Worm (Caenorhabditis elegans) whole organism, L2 larva: Measurements from ENCODE around the gene clec-263.

Experiments used
- C34F6.9 ChIP-seq: fragments of 150-350 bp; optimal IDR thresholded peaks from 2 replicates; lab custom pipeline; 2014; ENCODE audit warnings: missing biosample characterization, missing genetic modification characterization
- F13H6.1 ChIP-seq: sonication (generic microtip); optimal IDR thresholded peaks from 2 replicates; lab custom pipeline; 2016; ENCODE audit warnings: missing genetic modification characterization, missing compliant biosample characterization
- R02D3.7 ChIP-seq: fragments of 150-350 bp; optimal IDR thresholded peaks from 2 replicates; lab custom pipeline; 2014; ENCODE audit warnings: missing biosample characterization, missing genetic modification characterization
- Y55F3AM.14 ChIP-seq: fragments of 200-800 bp; sonication (Bioruptor generic); optimal IDR thresholded peaks from 2 replicates; lab custom pipeline; 2018; ENCODE audit warnings: mild to moderate bottlenecking, missing genetic modification characterization, missing compliant biosample characterization
- alr-1 ChIP-seq: fragments of 150-350 bp; optimal IDR thresholded peaks from 2 replicates; lab custom pipeline; 2014; ENCODE audit warnings: missing biosample characterization, missing genetic modification characterization
- aly-2 ChIP-seq: fragments of 150-350 bp; optimal IDR thresholded peaks from 2 replicates; lab custom pipeline; 2014; ENCODE audit warnings: missing biosample characterization, missing genetic modification characterization
- ama-1 ChIP-seq: fragments of 150-350 bp; optimal IDR thresholded peaks from 2 replicates; lab custom pipeline; 2018; ENCODE audit warnings: inconsistent platforms
- blmp-1 ChIP-seq: sonication (generic microtip); optimal IDR thresholded peaks from 2 replicates; lab custom pipeline; 2017; ENCODE audit warnings: missing genetic modification characterization, mild to moderate bottlenecking, missing compliant biosample characterization, antibody characterized with exemption, moderate library complexity; ENCODE audit not compliant: insufficient read depth
- ceh-16 ChIP-seq: fragments of 150-350 bp; optimal IDR thresholded peaks from 2 replicates; lab custom pipeline; 2014; ENCODE audit warnings: missing biosample characterization, missing genetic modification characterization
- crh-2 ChIP-seq: sonication (generic microtip); optimal IDR thresholded peaks from 2 replicates; lab custom pipeline; 2017; ENCODE audit warnings: missing biosample characterization, missing genetic modification characterization
- dmd-4 ChIP-seq: sonication (generic microtip); optimal IDR thresholded peaks from 2 replicates; lab custom pipeline; 2017; ENCODE audit warnings: missing biosample characterization, missing genetic modification characterization
- egl-27 ChIP-seq: sonication (generic microtip); optimal IDR thresholded peaks from 3 replicates; lab custom pipeline; 2017; ENCODE audit warnings: missing biosample characterization, missing genetic modification reagents, missing genetic modification characterization
- elt-1 ChIP-seq: fragments of 150-350 bp; optimal IDR thresholded peaks from 2 replicates; lab custom pipeline; 2014; ENCODE audit warnings: missing biosample characterization, missing genetic modification characterization
- elt-3 ChIP-seq: sonication (generic microtip); optimal IDR thresholded peaks from 2 replicates; lab custom pipeline; 2017; ENCODE audit warnings: missing biosample characterization, missing genetic modification characterization
- fos-1 ChIP-seq: fragments of 150-350 bp; optimal IDR thresholded peaks from 2 replicates; lab custom pipeline; 2014; ENCODE audit warnings: missing biosample characterization, missing genetic modification characterization
- gmeb-1 ChIP-seq: fragments of 150-350 bp; optimal IDR thresholded peaks from 2 replicates; lab custom pipeline; 2014; ENCODE audit warnings: missing biosample characterization, missing genetic modification characterization
- lin-11 ChIP-seq: fragments of 150-350 bp; sonication (generic microtip); optimal IDR thresholded peaks from 2 replicates; lab custom pipeline; 2014; ENCODE audit warnings: missing biosample characterization, missing genetic modification characterization, inconsistent platforms, mixed read lengths
- lsy-2 ChIP-seq, 2 experiments: fragments of 150-350 bp in 1 of 2; sonication (generic microtip) in 1 of 2; optimal IDR thresholded peaks; 2 replicates each; lab custom pipeline; 2014 to 2017; ENCODE audit warnings: missing biosample characterization in 2 of 2, missing genetic modification characterization in 2 of 2
- mab-5 ChIP-seq: fragments of 150-350 bp; optimal IDR thresholded peaks from 2 replicates; lab custom pipeline; 2014; ENCODE audit warnings: missing biosample characterization, missing genetic modification characterization
- mbf-1 ChIP-seq: sonication (generic microtip); optimal IDR thresholded peaks from 2 replicates; lab custom pipeline; 2017; ENCODE audit warnings: missing biosample characterization, missing genetic modification characterization
- nhr-11 ChIP-seq: fragments of 150-350 bp; optimal IDR thresholded peaks from 2 replicates; lab custom pipeline; 2014; ENCODE audit warnings: missing biosample characterization, missing genetic modification characterization
- nhr-12 ChIP-seq: fragments of 150-350 bp; optimal IDR thresholded peaks from 2 replicates; lab custom pipeline; 2014; ENCODE audit warnings: missing biosample characterization, missing genetic modification characterization
- nhr-129 ChIP-seq: fragments of 150-350 bp; optimal IDR thresholded peaks from 2 replicates; lab custom pipeline; 2014; ENCODE audit warnings: missing biosample characterization, missing genetic modification characterization
- nhr-23 ChIP-seq: fragments of 150-350 bp; optimal IDR thresholded peaks from 2 replicates; lab custom pipeline; 2014; ENCODE audit warnings: missing biosample characterization, missing genetic modification reagents, missing genetic modification characterization
- nhr-237 ChIP-seq: fragments of 150-350 bp; optimal IDR thresholded peaks from 2 replicates; lab custom pipeline; 2014; ENCODE audit warnings: missing biosample characterization, missing genetic modification characterization
- nhr-25 ChIP-seq: fragments of 150-350 bp; sonication (generic microtip); optimal IDR thresholded peaks from 3 replicates; lab custom pipeline; 2014; ENCODE audit warnings: missing biosample characterization, missing genetic modification characterization
- nhr-77 ChIP-seq: fragments of 150-350 bp; optimal IDR thresholded peaks from 2 replicates; lab custom pipeline; 2014; ENCODE audit warnings: missing biosample characterization, missing genetic modification characterization
- peb-1 ChIP-seq: fragments of 150-350 bp; optimal IDR thresholded peaks from 2 replicates; lab custom pipeline; 2014; ENCODE audit warnings: missing biosample characterization, missing genetic modification characterization
- sem-4 ChIP-seq: fragments of 150-350 bp; optimal IDR thresholded peaks from 2 replicates; lab custom pipeline; 2014; ENCODE audit warnings: missing biosample characterization, missing genetic modification reagents, missing genetic modification characterization
- skn-1 ChIP-seq: sonication (generic microtip); optimal IDR thresholded peaks from 2 replicates; lab custom pipeline; 2017; ENCODE audit warnings: missing biosample characterization, missing genetic modification characterization
- sma-3 ChIP-seq: sonication (generic microtip); optimal IDR thresholded peaks from 2 replicates; lab custom pipeline; 2016; ENCODE audit warnings: missing genetic modification reagents, missing genetic modification characterization, missing compliant biosample characterization
- sma-9 ChIP-seq, 2 experiments: fragments of 150-350 bp in 1 of 2; sonication (generic microtip) in 1 of 2; optimal IDR thresholded peaks; 2 replicates each; lab custom pipeline; 2014 to 2016; ENCODE audit warnings: missing genetic modification characterization in 2 of 2, mild to moderate bottlenecking in 1 of 2, missing biosample characterization in 1 of 2, missing compliant biosample characterization in 1 of 2, missing genetic modification reagents in 1 of 2, moderate library complexity in 1 of 2
- snpc-4 ChIP-seq: fragments of 150-350 bp; optimal IDR thresholded peaks from 2 replicates; lab custom pipeline; 2014; ENCODE audit warnings: missing biosample characterization, missing genetic modification characterization
- unc-55 ChIP-seq: fragments of 150-350 bp; sonication (generic microtip); optimal IDR thresholded peaks from 3 replicates; lab custom pipeline; 2014; ENCODE audit warnings: missing biosample characterization, missing genetic modification reagents, missing genetic modification characterization
- unc-62 ChIP-seq: fragments of 150-350 bp; optimal IDR thresholded peaks from 2 replicates; lab custom pipeline; 2014; ENCODE audit warnings: missing biosample characterization, missing genetic modification reagents, missing genetic modification characterization
- zag-1 ChIP-seq: fragments of 150-350 bp; optimal IDR thresholded peaks from 2 replicates; lab custom pipeline; 2014; ENCODE audit warnings: missing biosample characterization, missing genetic modification characterization
- ztf-11 ChIP-seq: sonication (generic microtip); optimal IDR thresholded peaks from 2 replicates; lab custom pipeline; 2017; ENCODE audit warnings: missing biosample characterization, missing genetic modification characterization
- ztf-4 ChIP-seq: fragments of 150-350 bp; optimal IDR thresholded peaks from 2 replicates; lab custom pipeline; 2014; ENCODE audit warnings: missing biosample characterization, missing genetic modification characterization

The clec-263 gene

ce11 chrV:20574314-20574713, at the start of gene clec-263:
Gene clec-263 (plus strand): TSS chrV:20574614.
- TF ChIP-seq mab-5 (tag; lab: Kevin White, UChicago) (no peak), R02D3.7 (tag; lab: Kevin White, UChicago) (no peak), fos-1 (tag; lab: Kevin White, UChicago) (no peak), elt-1 (tag; lab: Kevin White, UChicago) (no peak), egl-27 (tag; lab: Kevin White, UChicago) (no peak), C34F6.9 (no peak), dmd-4 (tag; lab: Kevin White, UChicago) (no peak)

ce11 chrV:20525816-20526459, 48.5 kb upstream of the clec-263 start, which contains the start of the genes srh-166 and Y38H6C.24:
Gene srh-166 (minus strand): TSS chrV:20525866.
Gene Y38H6C.24 (plus strand): TSS chrV:20526435.
- TF ChIP-seq nhr-129 (tag; lab: Kevin White, UChicago) (no peak), Y55F3AM.14 (GFP tag; lab: Kevin White, UChicago) (no peak), mbf-1 (no peak), elt-1 (tag; lab: Kevin White, UChicago) (no peak), nhr-237 (tag; lab: Kevin White, UChicago) (no peak), alr-1 (tag; lab: Kevin White, UChicago) (no peak), ztf-11 (tag; lab: Kevin White, UChicago) (no peak), nhr-12 (tag; lab: Kevin White, UChicago) (no peak), elt-3 (tag; lab: Kevin White, UChicago) (no peak), nhr-11 (tag; lab: Kevin White, UChicago) (no peak), skn-1 (tag; lab: Kevin White, UChicago) (no peak), gmeb-1 (tag; lab: Kevin White, UChicago) (peak; percentile 17), R02D3.7 (tag; lab: Kevin White, UChicago) (no peak), ceh-16 (no peak), crh-2 (no peak), ama-1 (lab: Kevin White, UChicago) (no peak), dmd-4 (tag; lab: Kevin White, UChicago) (no peak), nhr-23 (tag; lab: Kevin White, UChicago) (no peak), sem-4 (no peak), zag-1 (tag; lab: Kevin White, UChicago) (no peak), sma-9 (GFP tag; optimal IDR thresholded peaks at IDR 0.05; lab: Kevin White, UChicago) (peak; percentile 64), sma-9 (tag; optimal IDR thresholded peaks at IDR 0.05; lab: Kevin White, UChicago) (no peak), nhr-77 (tag; lab: Kevin White, UChicago) (no peak), nhr-25 (tag; lab: Kevin White, UChicago) (no peak), fos-1 (tag; lab: Kevin White, UChicago) (peak; percentile 98)

DNA sequence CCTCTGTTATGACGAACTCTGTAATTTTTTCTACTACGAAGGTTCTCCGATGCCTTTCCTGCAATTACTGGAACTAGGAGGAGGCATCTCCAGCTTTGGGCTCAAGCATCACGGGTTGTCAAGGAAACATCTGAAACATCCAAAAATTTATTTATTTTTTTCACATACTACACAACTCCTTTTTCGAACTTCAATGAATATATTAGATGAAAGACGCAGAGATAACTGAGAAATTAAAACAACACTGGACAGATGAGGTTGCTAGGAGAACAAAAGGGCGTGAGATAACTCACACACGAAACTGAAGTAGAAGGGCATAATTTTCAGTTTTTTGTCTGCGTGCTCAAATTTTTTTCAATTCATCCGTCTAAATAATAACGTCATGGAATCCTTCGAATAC, 46.9 kb upstream of the clec-263 start, which contains the start of gene Y38H6C.13:
Gene Y38H6C.13, plus strand, starts transcription at position 301 of the 400 bp plus-strand sequence.
- TF ChIP-seq gmeb-1 (tag; lab: Kevin White, UChicago) (no peak), aly-2 (no peak), ceh-16 (no peak), unc-62 (GFP tag; lab: Kevin White, UChicago) (no peak), lsy-2 (tag; optimal IDR thresholded peaks at IDR 0.05; lab: Kevin White, UChicago) (no peak), Y55F3AM.14 (GFP tag; lab: Kevin White, UChicago) (no peak), F13H6.1 (tag; lab: Kevin White, UChicago) (no peak), lin-11 (tag; lab: Kevin White, UChicago) (no peak), blmp-1 (tag; lab: Kevin White, UChicago) (no peak), ama-1 (lab: Kevin White, UChicago) (no peak), ztf-4 (tag; lab: Kevin White, UChicago) (no peak), snpc-4 (tag; lab: Kevin White, UChicago) (no peak), fos-1 (tag; lab: Kevin White, UChicago) (no peak), unc-55 (GFP tag; lab: Kevin White, UChicago) (no peak), egl-27 (tag; lab: Kevin White, UChicago) (no peak), sma-3 (GFP tag; lab: Kevin White, UChicago) (no peak), peb-1 (tag; lab: Kevin White, UChicago) (no peak), C34F6.9 (no peak)
